Worm (Caenorhabditis elegans) whole organism, young adult: ENCODE measurements around the gene abi-1.

Experiments
- B0019.2 ChIP-seq: fragments of 200-800 bp; sonication (Bioruptor generic); conservative IDR thresholded peaks from 2 replicates; pipeline ENCODE4 v1.3.6; 2022; ENCODE audit warnings: missing genetic modification reagents, missing genetic modification characterization, missing compliant biosample characterization
- C06A6.2 ChIP-seq: fragments of 200-800 bp; sonication (Bioruptor generic); conservative IDR thresholded peaks from 2 replicates; pipeline ENCODE4 v1.3.6; 2022; ENCODE audit warnings: missing genetic modification characterization, missing compliant biosample characterization
- D2030.7 ChIP-seq: fragments of 200-800 bp; sonication (Bioruptor generic); IDR thresholded peaks from 2 replicates; pipeline ENCODE4 v1.3.6; 2022; ENCODE audit warnings: missing genetic modification reagents, missing genetic modification characterization, missing compliant biosample characterization
- F22D6.2 ChIP-seq: sonication (generic microtip); optimal IDR thresholded peaks from 2 replicates; lab custom pipeline; 2016; ENCODE audit warnings: mild to moderate bottlenecking, missing genetic modification characterization, missing compliant biosample characterization
- F23B12.7 ChIP-seq: sonication (generic microtip); optimal IDR thresholded peaks from 2 replicates; lab custom pipeline; 2017; ENCODE audit warnings: missing genetic modification characterization, mild to moderate bottlenecking, missing compliant biosample characterization, antibody characterized with exemption, moderate library complexity; ENCODE audit not compliant: insufficient read depth
- F57A8.1 ChIP-seq: fragments of 200-800 bp; sonication (Bioruptor generic); optimal IDR thresholded peaks from 2 replicates; lab custom pipeline; 2018; ENCODE audit warnings: mild to moderate bottlenecking, missing genetic modification characterization, moderate library complexity, missing compliant biosample characterization
- F57C9.4 ChIP-seq: sonication (generic microtip); optimal IDR thresholded peaks from 2 replicates; lab custom pipeline; 2017; ENCODE audit warnings: mild to moderate bottlenecking, missing genetic modification characterization, missing compliant biosample characterization
- K12H6.12 ChIP-seq: fragments of 200-800 bp; sonication (Bioruptor generic); optimal IDR thresholded peaks from 2 replicates; lab custom pipeline; 2018; ENCODE audit warnings: mild to moderate bottlenecking, missing genetic modification characterization, missing compliant biosample characterization
- Y56A3A.18 ChIP-seq: fragments of 200-800 bp; sonication (Bioruptor generic); IDR thresholded peaks from 2 replicates; pipeline ENCODE4 v1.3.6; 2022; ENCODE audit warnings: missing genetic modification reagents, missing genetic modification characterization, missing compliant biosample characterization
- Y67H2A.10 ChIP-seq: fragments of 200-800 bp; sonication (Bioruptor generic); conservative IDR thresholded peaks from 2 replicates; pipeline ENCODE4 v1.3.6; 2022; ENCODE audit warnings: missing genetic modification reagents, missing genetic modification characterization, missing compliant biosample characterization
- akir-1 ChIP-seq: fragments of 200-800 bp; sonication (Bioruptor generic); optimal IDR thresholded peaks from 2 replicates; lab custom pipeline; 2018; ENCODE audit warnings: mild to moderate bottlenecking, missing genetic modification characterization, moderate library complexity, missing compliant biosample characterization
- atf-7 ChIP-seq: sonication (generic microtip); optimal IDR thresholded peaks from 2 replicates; lab custom pipeline; 2017; ENCODE audit warnings: mild to moderate bottlenecking, missing genetic modification characterization, missing compliant biosample characterization
- athp-1 ChIP-seq: sonication (generic microtip); optimal IDR thresholded peaks from 2 replicates; lab custom pipeline; 2017; ENCODE audit warnings: mild to moderate bottlenecking, missing genetic modification characterization, missing compliant biosample characterization
- bed-1 ChIP-seq: fragments of 200-800 bp; sonication (Bioruptor generic); IDR thresholded peaks from 2 replicates; pipeline ENCODE4 v1.3.6; 2022; ENCODE audit warnings: missing genetic modification reagents, missing genetic modification characterization, missing compliant biosample characterization
- die-1 ChIP-seq: sonication (generic microtip); optimal IDR thresholded peaks from 2 replicates; lab custom pipeline; 2016; ENCODE audit warnings: missing genotype, mild to moderate bottlenecking, missing genetic modification characterization, missing compliant biosample characterization
- dox-1 ChIP-seq: fragments of 200-800 bp; sonication (Bioruptor generic); IDR thresholded peaks from 2 replicates; pipeline ENCODE4 v1.3.6; 2022; ENCODE audit warnings: missing genetic modification reagents, missing genetic modification characterization, missing compliant biosample characterization
- dpff-1 ChIP-seq: sonication (generic microtip); optimal IDR thresholded peaks from 2 replicates; lab custom pipeline; 2017; ENCODE audit warnings: mild to moderate bottlenecking, missing genetic modification characterization, missing compliant biosample characterization
- egl-44 ChIP-seq: fragments of 200-800 bp; sonication (Bioruptor generic); IDR thresholded peaks from 2 replicates; pipeline ENCODE4 v1.3.6; 2022; ENCODE audit warnings: missing genetic modification reagents, missing genetic modification characterization, missing compliant biosample characterization
- egrh-3 ChIP-seq: fragments of 200-800 bp; sonication (Bioruptor generic); IDR thresholded peaks from 2 replicates; pipeline ENCODE4 v1.3.6; 2022; ENCODE audit warnings: missing genetic modification reagents, missing genetic modification characterization, missing compliant biosample characterization
- ets-4 ChIP-seq: fragments of 200-800 bp; sonication (Bioruptor generic); optimal IDR thresholded peaks from 2 replicates; lab custom pipeline; 2018; ENCODE audit warnings: mild to moderate bottlenecking, missing genetic modification characterization, missing compliant biosample characterization
- gei-17 ChIP-seq: fragments of 200-800 bp; sonication (Bioruptor generic); optimal IDR thresholded peaks from 2 replicates; lab custom pipeline; 2018; ENCODE audit warnings: mild to moderate bottlenecking, missing genetic modification characterization, missing compliant biosample characterization
- hlh-12 ChIP-seq: sonication (generic microtip); optimal IDR thresholded peaks from 2 replicates; lab custom pipeline; 2016; ENCODE audit warnings: missing genetic modification characterization, missing compliant biosample characterization
- hmg-1.2 ChIP-seq: fragments of 200-800 bp; sonication (Bioruptor generic); IDR thresholded peaks from 2 replicates; pipeline ENCODE4 v1.3.6; 2022; ENCODE audit warnings: missing genetic modification reagents, missing genetic modification characterization, missing compliant biosample characterization
- hrde-1 ChIP-seq: sonication (generic microtip); optimal IDR thresholded peaks from 2 replicates; lab custom pipeline; 2016; ENCODE audit warnings: missing genetic modification characterization, mild to moderate bottlenecking, missing compliant biosample characterization, moderate library complexity, missing genotype, missing genetic modification reagents, borderline replicate concordance
- lag-1 ChIP-seq: fragments of 200-800 bp; sonication (Bioruptor generic); IDR thresholded peaks from 2 replicates; pipeline ENCODE4 v1.3.6; 2022; ENCODE audit warnings: missing genetic modification reagents, missing genetic modification characterization, missing compliant biosample characterization
- let-607 ChIP-seq, 2 experiments: fragments of 200-800 bp in 1 of 2; sonication (Bioruptor generic) in 1 of 2; sonication (generic microtip) in 1 of 2; optimal IDR thresholded peaks; 2 replicates each; lab custom pipeline; 2016 to 2018; ENCODE audit warnings: mild to moderate bottlenecking in 2 of 2, missing compliant biosample characterization in 2 of 2, missing genetic modification characterization in 2 of 2, moderate library complexity in 2 of 2, missing genotype in 1 of 2
- lin-26 ChIP-seq: fragments of 200-800 bp; sonication (Bioruptor generic); IDR thresholded peaks from 2 replicates; pipeline ENCODE4 v1.3.6; 2022; ENCODE audit warnings: missing genetic modification reagents, missing genetic modification characterization, missing compliant biosample characterization
- lin-40 ChIP-seq: sonication (generic microtip); optimal IDR thresholded peaks from 2 replicates; lab custom pipeline; 2016; ENCODE audit warnings: missing genetic modification characterization, mild to moderate bottlenecking, missing compliant biosample characterization, missing genotype, missing genetic modification reagents
- lsl-1 ChIP-seq: fragments of 200-800 bp; sonication (Bioruptor generic); optimal IDR thresholded peaks from 2 replicates; lab custom pipeline; 2018; ENCODE audit warnings: mild to moderate bottlenecking, missing genetic modification characterization, moderate library complexity, missing compliant biosample characterization
- mel-28 ChIP-seq: sonication (generic microtip); optimal IDR thresholded peaks from 2 replicates; lab custom pipeline; 2016; ENCODE audit warnings: borderline replicate concordance, mild to moderate bottlenecking, missing genetic modification characterization, missing compliant biosample characterization
- nhr-179 ChIP-seq: sonication (generic microtip); optimal IDR thresholded peaks from 2 replicates; lab custom pipeline; 2016; ENCODE audit warnings: mild to moderate bottlenecking, missing genetic modification characterization, missing compliant biosample characterization
- nhr-90 ChIP-seq: sonication (generic microtip); optimal IDR thresholded peaks from 2 replicates; lab custom pipeline; 2016; ENCODE audit warnings: missing genotype, mild to moderate bottlenecking, missing genetic modification characterization, missing compliant biosample characterization
- pbrm-1 ChIP-seq: fragments of 200-800 bp; sonication (Bioruptor generic); IDR thresholded peaks from 2 replicates; pipeline ENCODE4 v1.3.6; 2022; ENCODE audit warnings: missing genetic modification reagents, missing genetic modification characterization, missing compliant biosample characterization
- rcor-1 ChIP-seq: fragments of 200-800 bp; sonication (Bioruptor generic); IDR thresholded peaks from 2 replicates; pipeline ENCODE4 v1.3.6; 2022; ENCODE audit warnings: missing genetic modification reagents, missing genetic modification characterization, missing compliant biosample characterization
- rpc-1 ChIP-seq, 2 experiments: fragments of 150-350 bp in 1 of 2; sonication (generic microtip) in 1 of 2; optimal IDR thresholded peaks; 2 replicates each; lab custom pipeline; 2014 to 2018; ENCODE audit warnings: missing biosample characterization in 1 of 2, missing genetic modification characterization in 1 of 2, missing genetic modification reagents in 1 of 2, missing genotype in 1 of 2
- sdz-38 ChIP-seq: sonication (generic microtip); optimal IDR thresholded peaks from 2 replicates; lab custom pipeline; 2016; ENCODE audit warnings: missing genotype, missing genetic modification characterization, missing compliant biosample characterization
- sea-2 ChIP-seq: fragments of 200-800 bp; sonication (Bioruptor generic); IDR thresholded peaks from 2 replicates; pipeline ENCODE4 v1.3.6; 2022; ENCODE audit warnings: missing genetic modification characterization, missing compliant biosample characterization
- snpc-1.3 ChIP-seq: sonication (generic microtip); optimal IDR thresholded peaks from 2 replicates; lab custom pipeline; 2017; ENCODE audit warnings: missing genetic modification characterization, mild to moderate bottlenecking, missing compliant biosample characterization, antibody characterized with exemption, moderate library complexity, missing genotype, missing genetic modification reagents; ENCODE audit not compliant: insufficient read depth
- sptf-2 ChIP-seq: fragments of 200-800 bp; sonication (Bioruptor generic); optimal IDR thresholded peaks from 2 replicates; lab custom pipeline; 2018; ENCODE audit warnings: mild to moderate bottlenecking, missing genetic modification characterization, missing compliant biosample characterization
- tbp1 ChIP-seq: fragments of 200-800 bp; sonication (Bioruptor generic); optimal IDR thresholded peaks from 2 replicates; lab custom pipeline; 2018; ENCODE audit warnings: mild to moderate bottlenecking, missing genetic modification characterization, missing compliant biosample characterization
- unc-62 ChIP-seq: fragments of 150-350 bp; optimal IDR thresholded peaks from 2 replicates; lab custom pipeline; 2014; ENCODE audit warnings: missing biosample characterization, missing genetic modification reagents, missing genetic modification characterization
- xnd-1 ChIP-seq: sonication (generic microtip); optimal IDR thresholded peaks from 2 replicates; lab custom pipeline; 2016; ENCODE audit warnings: missing genotype, missing genetic modification reagents, missing genetic modification characterization, missing compliant biosample characterization
- ztf-25 ChIP-seq: fragments of 200-800 bp; sonication (Bioruptor generic); IDR thresholded peaks from 2 replicates; pipeline ENCODE4 v1.3.6; 2022; ENCODE audit warnings: missing genetic modification reagents, missing genetic modification characterization, missing compliant biosample characterization
- ztf-28 ChIP-seq: fragments of 200-800 bp; sonication (Bioruptor generic); IDR thresholded peaks from 2 replicates; pipeline ENCODE4 v1.3.6; 2022; ENCODE audit warnings: missing genetic modification reagents, missing genetic modification characterization, missing compliant biosample characterization
- ztf-3 ChIP-seq: fragments of 200-800 bp; sonication (Bioruptor generic); optimal IDR thresholded peaks from 2 replicates; lab custom pipeline; 2018; ENCODE audit warnings: mild to moderate bottlenecking, missing genetic modification characterization, missing compliant biosample characterization

Gene abi-1

ce11 chrIII:5660976-5661375 is 31.6 kb downstream of the abi-1 start, which contains the start of gene F54E7.6 (continued):
- TF ChIP-seq lin-26 (GFP tag; lab: Robert Waterston, UW) (no peak), F57A8.1 (GFP tag; lab: Kevin White, UChicago) (no peak)

- no peak for TF ChIP-seq sptf-2 (GFP tag; lab: Kevin White, UChicago)
- no peak for TF ChIP-seq ztf-25 (GFP tag; lab: Robert Waterston, UW)
- no peak for TF ChIP-seq K12H6.12 (tag; lab: Kevin White, UChicago)
- TF ChIP-seq lin-40, result no peak
- no peak for TF ChIP-seq bed-1 (GFP tag; lab: Robert Waterston, UW)
- TF ChIP-seq snpc-1.3 (tag; lab: Kevin White, UChicago), result no peak
- no peak for TF ChIP-seq hlh-12 (tag; lab: Kevin White, UChicago)
- no peak for TF ChIP-seq egrh-3 (GFP tag; lab: Robert Waterston, UW)
- no peak for TF ChIP-seq nhr-90
- TF ChIP-seq pbrm-1 (GFP tag; lab: Robert Waterston, UW), result no peak
- TF ChIP-seq rcor-1 (GFP tag; lab: Robert Waterston, UW), result no peak
- TF ChIP-seq Y67H2A.10 (GFP tag; lab: Robert Waterston, UW), result no peak
- no peak for TF ChIP-seq ets-4 (GFP tag; lab: Kevin White, UChicago)
- no peak for TF ChIP-seq ztf-28
- no peak for TF ChIP-seq xnd-1 (tag; lab: Kevin White, UChicago)
- TF ChIP-seq die-1 (tag; lab: Kevin White, UChicago), result no peak
- no peak for TF ChIP-seq sea-2 (GFP tag; lab: Robert Waterston, UW)
- TF ChIP-seq Y56A3A.18 (GFP tag; lab: Robert Waterston, UW), result no peak
- TF ChIP-seq sdz-38, result no peak
- TF ChIP-seq D2030.7 (GFP tag; lab: Robert Waterston, UW), result no peak
Observed at ce11 chrIII:5656941-5657340, 35.6 kb downstream of the abi-1 start, which contains the start of gene sdz-21. sdz-21 (minus strand) TSS chrIII:5657041.

ce11 chrIII:5653692-5654105 is 38.8 kb downstream of the abi-1 start:
- no peak for TF ChIP-seq let-607 (tag; optimal IDR thresholded peaks at IDR 0.05; lab: Kevin White, UChicago)
- no peak for TF ChIP-seq akir-1
- no peak for TF ChIP-seq dpff-1 (tag; lab: Kevin White, UChicago)
- TF ChIP-seq nhr-179 (tag; lab: Kevin White, UChicago), result no peak
- TF ChIP-seq hmg-1.2 (GFP tag; lab: Robert Waterston, UW), result peak; percentile 92
- no peak for TF ChIP-seq gei-17 (GFP tag; lab: Kevin White, UChicago)
- peak; percentile 45 for TF ChIP-seq hrde-1 (tag; lab: Kevin White, UChicago)
- no peak for TF ChIP-seq atf-7 (tag; lab: Kevin White, UChicago)
- TF ChIP-seq egl-44 (GFP tag; lab: Robert Waterston, UW), result 0 out of 2 replicates have a peak, but pooled peaks have one; percentile 37
- TF ChIP-seq B0019.2 (GFP tag; lab: Robert Waterston, UW), result no peak
- TF ChIP-seq athp-1, result peak; percentile 59
- TF ChIP-seq ztf-3 (GFP tag; lab: Kevin White, UChicago), result no peak
- peak; percentile 55; the same call in 1 of the 2 replicates for TF ChIP-seq lin-26 (GFP tag; lab: Robert Waterston, UW)
- no peak for TF ChIP-seq F57C9.4 (tag; lab: Kevin White, UChicago)
- TF ChIP-seq dox-1, result peak; percentile 85; the same call in 1 of the 2 replicates
- TF ChIP-seq tbp1 (GFP tag; lab: Kevin White, UChicago), result peak; percentile 75
- TF ChIP-seq C06A6.2 (GFP tag; lab: Robert Waterston, UW), result no peak
- no peak for TF ChIP-seq rpc-1 (optimal IDR thresholded peaks at IDR 0.05; lab: Kevin White, UChicago)
- no peak for TF ChIP-seq rpc-1 (tag; optimal IDR thresholded peaks at IDR 0.05; lab: Kevin White, UChicago)
- TF ChIP-seq unc-62, result no peak
- no peak for TF ChIP-seq F22D6.2 (tag; lab: Kevin White, UChicago)
- TF ChIP-seq pbrm-1 (GFP tag; lab: Robert Waterston, UW), result peak; percentile 93
- TF ChIP-seq lag-1 (GFP tag; lab: Robert Waterston, UW), result no peak
- peak; percentile 46 for TF ChIP-seq F23B12.7 (tag; lab: Kevin White, UChicago)
- TF ChIP-seq ztf-25 (GFP tag; lab: Robert Waterston, UW), result no peak
- peak; percentile 88 for TF ChIP-seq lsl-1
- no peak for TF ChIP-seq mel-28 (tag; lab: Kevin White, UChicago)
